Fruit fly (Drosophila melanogaster): ENCODE measurements around the gene CG4593.
A peak's percentile ranks its signal among the peaks of the same experiment; 100 is the strongest.

CG4593 gene

dm6 chrX:6985182-6985851 is 28.4 kb upstream of the CG4593 start (continued):
- TF ChIP-seq spab (GFP tag; optimal IDR thresholded peaks at IDR 0.05) = peak; percentile 79
- TF ChIP-seq Hr38 (GFP tag; optimal IDR thresholded peaks at IDR 0.05) = no peak
- TF ChIP-seq CG6276 (GFP tag; optimal IDR thresholded peaks at IDR 0.05) = peak; percentile 76
- TF ChIP-seq CG32006 (GFP tag; optimal IDR thresholded peaks at IDR 0.05) = peak; percentile 80
- TF ChIP-seq Met (GFP tag; optimal IDR thresholded peaks at IDR 0.05) = peak; percentile 96
- peak; percentile 95 for TF ChIP-seq lz (GFP tag; optimal IDR thresholded peaks at IDR 0.05)
- peak; percentile 62 for TF ChIP-seq Hr4 (GFP tag; optimal IDR thresholded peaks at IDR 0.05)
- peak; percentile 75 for TF ChIP-seq Sox15 (GFP tag; optimal IDR thresholded peaks at IDR 0.05)
- TF ChIP-seq salr (GFP tag; optimal IDR thresholded peaks at IDR 0.05) = peak; percentile 44 to 79
- peak; percentile 58 for TF ChIP-seq Gug (GFP tag; IDR thresholded peaks at IDR 0.05)
- TF ChIP-seq ss (GFP tag; optimal IDR thresholded peaks at IDR 0.05) = peak; percentile 86 to 87
- peak; percentile 67 for TF ChIP-seq CG1621 (tag; optimal IDR thresholded peaks at IDR 0.05)
- TF ChIP-seq Ets96B (tag; optimal IDR thresholded peaks at IDR 0.05) = peak; percentile 88
- TF ChIP-seq acj6 (GFP tag; optimal IDR thresholded peaks at IDR 0.05) = peak; percentile 90
- peak; percentile 81 for TF ChIP-seq CG10669 (GFP tag; optimal IDR thresholded peaks at IDR 0.05)
- TF ChIP-seq Smox (GFP tag; optimal IDR thresholded peaks at IDR 0.05) = peak; percentile 94
- TF ChIP-seq Eip78C (GFP tag) = peak; percentile 98
- TF ChIP-seq esn (GFP tag; optimal IDR thresholded peaks at IDR 0.05) = peak; percentile 97
- peak; percentile 76 for TF ChIP-seq CG6854 (GFP tag; optimal IDR thresholded peaks at IDR 0.05)
- peak; percentile 93 for TF ChIP-seq Eip75B (GFP tag; optimal IDR thresholded peaks at IDR 0.05)
- TF ChIP-seq Sox102F (GFP tag; optimal IDR thresholded peaks at IDR 0.05) = peak; percentile 96
- peak; percentile 55 for TF ChIP-seq dac (GFP tag; optimal IDR thresholded peaks at IDR 0.05)
- TF ChIP-seq Ets21C (GFP tag; optimal IDR thresholded peaks at IDR 0.05) = peak; percentile 91
- TF ChIP-seq Eip93F (GFP tag; optimal IDR thresholded peaks at IDR 0.05) = peak; percentile 93

dm6 chrX:6985980-6986827 is 27.5 kb upstream of the CG4593 start, which contains the start of gene bou:
Gene bou, plus strand, starts transcription at chrX:6986486.
- peak; percentile 89 for TF ChIP-seq svp (GFP tag)
- TF ChIP-seq CG32006 (GFP tag; optimal IDR thresholded peaks at IDR 0.05) = peak; percentile 41
- TF ChIP-seq CG6808 (GFP tag; optimal IDR thresholded peaks at IDR 0.05) = peak; percentile 16
- TF ChIP-seq net (GFP tag; optimal IDR thresholded peaks at IDR 0.05) = no peak
- peak; percentile 20 for TF ChIP-seq Hr4 (GFP tag; optimal IDR thresholded peaks at IDR 0.05)
- no peak for TF ChIP-seq esn (GFP tag; optimal IDR thresholded peaks at IDR 0.05)
- TF ChIP-seq Eip75B (GFP tag; optimal IDR thresholded peaks at IDR 0.05) = no peak
- no peak for TF ChIP-seq Smox (GFP tag; optimal IDR thresholded peaks at IDR 0.05)
- TF ChIP-seq eg (GFP tag; IDR thresholded peaks at IDR 0.05) = 0 out of 3 replicates have a peak, but pooled peaks have one; percentile 35
- TF ChIP-seq CG6854 (GFP tag; optimal IDR thresholded peaks at IDR 0.05) = peak; percentile 24
- TF ChIP-seq CG7368 (GFP tag; optimal IDR thresholded peaks at IDR 0.05) = no peak
- peak; percentile 15 for TF ChIP-seq vri (GFP tag; optimal IDR thresholded peaks at IDR 0.05)
- no peak for TF ChIP-seq CG8319 (GFP tag; optimal IDR thresholded peaks at IDR 0.05)
- TF ChIP-seq Eip78C (GFP tag) = peak; percentile 40
- no peak for TF ChIP-seq CG15336 (GFP tag; IDR thresholded peaks at IDR 0.05)

- TF ChIP-seq CG11762 (GFP tag; optimal IDR thresholded peaks at IDR 0.05; ENCODE audit: insufficient read depth) (no peak), CG9139 (GFP tag; optimal IDR thresholded peaks at IDR 0.05) (peak; percentile 15), CG6808 (GFP tag; optimal IDR thresholded peaks at IDR 0.05) (no peak), CG6276 (GFP tag; optimal IDR thresholded peaks at IDR 0.05) (no peak), Hr4 (GFP tag; optimal IDR thresholded peaks at IDR 0.05) (no peak), dsx (GFP tag; optimal IDR thresholded peaks at IDR 0.05; ENCODE audit: poor library complexity, severe bottlenecking) (peak; percentile 24)
Observed at dm6 chrX:6987091-6987490, 26.6 kb upstream of the CG4593 start.

Measured in whole organism, prepupa.